Worm (Caenorhabditis elegans): ENCODE results near the gene daf-7.

daf-7 gene

DNA sequence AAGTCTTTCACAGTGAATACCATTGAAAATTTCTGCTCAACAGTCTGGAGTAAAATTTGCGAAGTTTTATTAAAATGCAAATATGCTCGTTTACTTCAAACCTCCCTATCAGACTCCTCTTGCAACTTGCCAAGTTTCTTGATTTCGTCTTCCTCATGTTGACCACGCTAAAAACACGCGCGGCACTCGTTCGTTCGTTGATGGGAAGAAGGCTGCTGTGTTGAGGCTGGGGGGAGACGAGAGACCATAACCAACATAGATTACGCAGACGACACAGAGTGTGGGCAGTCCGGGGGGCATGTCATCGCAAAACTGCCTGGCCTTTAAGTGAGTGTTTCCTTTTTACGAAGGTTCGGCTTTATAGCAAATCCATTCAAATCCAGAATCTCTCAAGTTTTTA lies 32.4 kb downstream of the daf-7 start (continued):
- TF ChIP-seq lin-29 (GFP tag; IDR thresholded peaks at IDR 0.05) (no peak), Y105C5A.15 (GFP tag; IDR thresholded peaks at IDR 0.05) (no peak), nhr-102 (tag; optimal IDR thresholded peaks at IDR 0.05) (no peak), lir-3 (tag; optimal IDR thresholded peaks at IDR 0.05) (no peak), nhr-28 (tag; optimal IDR thresholded peaks at IDR 0.05) (peak; percentile 55), dpl-1 (GFP tag; optimal IDR thresholded peaks at IDR 0.05) (peak; percentile 15), lsy-2 (tag; optimal IDR thresholded peaks at IDR 0.05) (peak in 1 of 2 experiments; percentile 28), mdl-1 (tag; optimal IDR thresholded peaks at IDR 0.05) (peak in 1 of 2 experiments; percentile 56), cey-2 (tag; optimal IDR thresholded peaks at IDR 0.05; ENCODE audit: borderline replicate concordance, insufficient read depth) (no peak), snpc-4 (tag; optimal IDR thresholded peaks at IDR 0.05) (no peak), hlh-30 (tag; optimal IDR thresholded peaks at IDR 0.05; ENCODE audit: insufficient read depth) (peak; percentile 77), Y48G9A.11 (GFP tag; IDR thresholded peaks at IDR 0.05) (no peak), nhr-48 (tag; optimal IDR thresholded peaks at IDR 0.05) (peak; percentile 18), mes-2 (tag; optimal IDR thresholded peaks at IDR 0.05; ENCODE audit: poor library complexity, severe bottlenecking) (peak; percentile 27), mep-1 (tag; optimal IDR thresholded peaks at IDR 0.05) (peak; percentile 57), jun-1 (tag; optimal IDR thresholded peaks at IDR 0.05) (no peak), mxl-3 (GFP tag; optimal IDR thresholded peaks at IDR 0.05) (peak; percentile 96), snpc-1.2 (GFP tag; IDR thresholded peaks at IDR 0.05) (no peak), ama-1 (optimal IDR thresholded peaks at IDR 0.05) (no peak), nhr-41 (GFP tag; IDR thresholded peaks at IDR 0.05) (no peak), set-16 (GFP tag; IDR thresholded peaks at IDR 0.05) (no peak), lin-15B (tag; optimal IDR thresholded peaks at IDR 0.05) (no peak), lin-13 (GFP tag; optimal IDR thresholded peaks at IDR 0.05) (no peak), nhr-111 (GFP tag; optimal IDR thresholded peaks at IDR 0.05) (no peak), egl-43 (GFP tag; IDR thresholded peaks at IDR 0.05) (no peak), unc-62 (GFP tag; optimal IDR thresholded peaks at IDR 0.05 in 1 of 2) (peak in 1 of 2 experiments; percentile 14), unc-62 (tag; optimal IDR thresholded peaks at IDR 0.05) (no peak), aly-2 (tag; optimal IDR thresholded peaks at IDR 0.05) (no peak), aha-1 (tag) (peak; percentile 40), T26A8.4 (GFP tag; IDR thresholded peaks at IDR 0.05) (no peak), R02D3.7 (tag; optimal IDR thresholded peaks at IDR 0.05) (no peak), fkh-10 (GFP tag; optimal IDR thresholded peaks at IDR 0.05) (no peak), ceh-82 (tag; optimal IDR thresholded peaks at IDR 0.05) (no peak), daf-19 (GFP tag; conservative IDR thresholded peaks at IDR 0.05) (no peak), madf-9 (GFP tag; conservative IDR thresholded peaks at IDR 0.05) (peak; percentile 42; the same call in 1 of the 2 replicates), spr-1 (tag; optimal IDR thresholded peaks at IDR 0.05) (no peak), nhr-77 (tag; optimal IDR thresholded peaks at IDR 0.05) (no peak), ceh-44 (GFP tag; IDR thresholded peaks at IDR 0.05) (no peak), nhr-76 (tag; optimal IDR thresholded peaks at IDR 0.05) (no peak)

DNA sequence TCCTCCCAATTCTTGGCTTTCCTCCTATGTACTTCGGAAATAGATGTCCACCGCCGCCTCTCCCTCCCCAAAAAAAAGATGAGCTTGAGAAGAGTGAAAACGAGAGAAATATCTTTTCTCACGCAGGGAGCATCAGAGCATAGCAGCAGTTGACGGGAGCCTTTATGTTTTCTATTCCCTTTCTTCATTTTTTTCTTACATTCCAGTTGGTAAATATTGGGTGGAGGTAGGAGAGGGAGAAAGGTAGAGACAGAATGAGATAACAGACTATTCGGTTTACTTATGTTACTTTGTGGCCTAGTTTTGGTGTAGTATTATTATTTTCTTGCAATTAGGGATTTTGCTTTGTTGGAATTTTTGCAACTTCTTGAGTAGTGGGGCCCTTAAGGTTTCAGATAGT lies 32.9 kb downstream of the daf-7 start:
- TF ChIP-seq unc-62 (GFP tag; optimal IDR thresholded peaks at IDR 0.05 in 1 of 2) = peak in 1 of 2 experiments; percentile 43
- TF ChIP-seq unc-62 (tag; optimal IDR thresholded peaks at IDR 0.05) = no peak
- TF ChIP-seq lsy-2 (tag; optimal IDR thresholded peaks at IDR 0.05) = no peak
- no peak for TF ChIP-seq cey-2 (tag; optimal IDR thresholded peaks at IDR 0.05; ENCODE audit: borderline replicate concordance, insufficient read depth)
- TF ChIP-seq mdt-29 (GFP tag; IDR thresholded peaks at IDR 0.05) = no peak
- TF ChIP-seq arid-1 (GFP tag; conservative IDR thresholded peaks at IDR 0.05) = no peak
- TF ChIP-seq daf-16 (GFP tag; optimal IDR thresholded peaks at IDR 0.05) = no peak
- TF ChIP-seq daf-16 (tag; optimal IDR thresholded peaks at IDR 0.05) = peak; percentile 17
